Fruit fly (Drosophila melanogaster) whole organism: Measurements from ENCODE around the gene Arpc2.

ENCODE experiments used
- CG8478 ChIP-seq: fragments of >200 bp; optimal IDR thresholded peaks from 2 replicates; lab custom pipeline; 2018; ENCODE audit warnings: inconsistent platforms
- Dll ChIP-seq: fragments of >200 bp; optimal IDR thresholded peaks from 2 replicates; lab custom pipeline; 2017
- EcR ChIP-seq, 2 experiments: fragments of >200 bp; optimal IDR thresholded peaks; 2 replicates each; lab custom pipeline; 2017; ENCODE audit warnings: missing biosample characterization in 2 of 2, missing genetic modification characterization in 2 of 2, missing genetic modification reagents in 2 of 2
- pan ChIP-seq: fragments of >200 bp; optimal IDR thresholded peaks from 2 replicates; lab custom pipeline; 2017
- psq ChIP-seq: fragments of >200 bp; optimal IDR thresholded peaks from 2 replicates; lab custom pipeline; 2017
- usp ChIP-seq: fragments of >200 bp; optimal IDR thresholded peaks from 2 replicates; lab custom pipeline; 2017; ENCODE audit warnings: missing biosample characterization, missing genetic modification characterization, mixed read lengths

DNA sequence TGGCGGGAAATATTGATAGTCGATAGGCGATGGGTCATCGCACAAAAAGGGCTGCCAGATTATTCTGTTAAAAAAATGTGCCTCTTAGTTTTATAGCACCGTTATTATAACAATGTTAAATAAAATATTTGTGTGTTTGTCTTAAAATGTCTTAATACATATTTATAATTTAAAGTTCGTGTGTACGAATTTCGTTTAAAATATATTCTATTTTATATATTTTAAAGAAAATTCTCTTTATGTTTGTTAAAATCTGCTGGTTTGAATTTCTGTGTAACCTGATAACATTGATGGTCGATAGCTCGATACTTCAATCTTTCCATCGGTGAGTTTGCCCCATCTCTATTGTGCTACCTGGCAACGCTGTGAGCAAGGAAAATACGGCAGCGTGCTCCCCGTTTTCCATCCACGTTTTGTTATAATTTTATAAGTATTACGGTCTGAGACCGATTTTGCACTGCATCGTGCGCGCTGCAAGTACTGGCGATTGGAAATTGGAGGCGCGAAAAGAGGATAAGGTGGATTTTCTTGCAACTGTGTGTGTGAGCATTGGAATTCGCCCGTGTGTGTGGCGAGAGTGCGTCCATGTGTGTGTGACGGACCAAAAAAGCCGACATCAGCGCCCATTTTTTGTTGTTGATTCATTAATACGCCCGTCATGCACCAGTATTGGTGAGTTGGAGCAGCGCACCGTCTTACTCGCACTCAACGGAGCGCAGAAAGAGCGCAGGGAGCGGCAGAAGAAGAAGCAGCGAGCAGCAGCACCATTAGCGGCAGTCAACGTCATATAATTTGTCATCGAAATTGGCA is at the start of gene Arpc2, which contains the start of gene CG10949:
- TF ChIP-seq Dll (lab: Kevin White, UChicago) (no peak), CG8478 (no peak), psq (lab: Kevin White, UChicago) (no peak), EcR (GFP tag; optimal IDR thresholded peaks at IDR 0.05; lab: Kevin White, UChicago) (no peak), usp (GFP tag; lab: Kevin White, UChicago) (no peak), pan (lab: Kevin White, UChicago) (no peak)
